Worm (Caenorhabditis elegans) whole organism, midembryonic: ENCODE data around the gene K09H11.4.

Experiments used
- T22C8.4 ChIP-seq: fragments of 200-800 bp; sonication (Bioruptor generic); IDR thresholded peaks from 2 replicates; pipeline ENCODE4 v1.3.6; 2022; ENCODE audit warnings: missing genetic modification characterization, missing compliant biosample characterization
- cog-1 ChIP-seq: sonication (generic microtip); optimal IDR thresholded peaks from 2 replicates; lab custom pipeline; 2016; ENCODE audit warnings: missing genetic modification characterization, missing compliant biosample characterization
- flt-1 ChIP-seq: fragments of 200-800 bp; sonication (Bioruptor generic); IDR thresholded peaks from 2 replicates; pipeline ENCODE4 v1.3.6; 2022; ENCODE audit warnings: missing genetic modification characterization, missing compliant biosample characterization
- klf-2 ChIP-seq: fragments of 200-800 bp; sonication (Bioruptor generic); conservative IDR thresholded peaks from 2 replicates; pipeline ENCODE4 v1.3.6; 2022; ENCODE audit warnings: missing genetic modification reagents, missing genetic modification characterization, missing compliant biosample characterization
- med-1 ChIP-seq: sonication (generic microtip); optimal IDR thresholded peaks from 2 replicates; lab custom pipeline; 2017; ENCODE audit warnings: missing genetic modification characterization, mild to moderate bottlenecking, missing compliant biosample characterization, antibody characterized with exemption, missing genetic modification reagents; ENCODE audit not compliant: insufficient read depth
- ref-1 ChIP-seq: fragments of 200-800 bp; sonication (Bioruptor generic); conservative IDR thresholded peaks from 2 replicates; pipeline ENCODE4 v1.3.6; 2022; ENCODE audit warnings: missing genetic modification reagents, missing genetic modification characterization, missing compliant biosample characterization
- tab-1 ChIP-seq: fragments of 200-800 bp; sonication (Bioruptor generic); IDR thresholded peaks from 2 replicates; pipeline ENCODE4 v1.3.6; 2022; ENCODE audit warnings: missing genetic modification characterization, missing compliant biosample characterization
- ztf-23 ChIP-seq: fragments of 200-800 bp; sonication (Bioruptor generic); IDR thresholded peaks from 2 replicates; pipeline ENCODE4 v1.3.6; 2022; ENCODE audit warnings: missing genetic modification reagents, missing genetic modification characterization, missing compliant biosample characterization
- ztf-29 ChIP-seq: fragments of 200-800 bp; sonication (Bioruptor generic); IDR thresholded peaks from 2 replicates; pipeline ENCODE4 v1.3.6; 2022; ENCODE audit warnings: missing genetic modification reagents, missing genetic modification characterization, missing compliant biosample characterization

The K09H11.4 gene

ce11 chrV:5724395-5724794, 2.0 kb downstream of the K09H11.4 start:
- no peak for TF ChIP-seq cog-1 (tag; lab: Kevin White, UChicago)
- TF ChIP-seq ztf-29 (GFP tag; lab: Robert Waterston, UW), result no peak
- TF ChIP-seq flt-1 (GFP tag; lab: Robert Waterston, UW), result no peak
- no peak for TF ChIP-seq klf-2 (GFP tag; lab: Robert Waterston, UW)
- no peak for TF ChIP-seq T22C8.4 (GFP tag; lab: Robert Waterston, UW)
- TF ChIP-seq med-1 (GFP tag; lab: Kevin White, UChicago), result no peak
- TF ChIP-seq tab-1 (GFP tag; lab: Robert Waterston, UW), result no peak
- TF ChIP-seq ref-1 (GFP tag; lab: Robert Waterston, UW), result no peak
- no peak for TF ChIP-seq ztf-23

- TF ChIP-seq T22C8.4 (GFP tag; lab: Robert Waterston, UW) (no peak), med-1 (GFP tag; lab: Kevin White, UChicago) (no peak), flt-1 (GFP tag; lab: Robert Waterston, UW) (no peak), tab-1 (GFP tag; lab: Robert Waterston, UW) (no peak), cog-1 (tag; lab: Kevin White, UChicago) (no peak), klf-2 (GFP tag; lab: Robert Waterston, UW) (no peak)
These were observed 4.3 kb downstream of the K09H11.4 start for ce11 chrV:5722093-5722492.

- TF ChIP-seq cog-1 (tag; lab: Kevin White, UChicago), result no peak
- TF ChIP-seq klf-2 (GFP tag; lab: Robert Waterston, UW), result no peak
- no peak for TF ChIP-seq tab-1 (GFP tag; lab: Robert Waterston, UW)
- no peak for TF ChIP-seq T22C8.4 (GFP tag; lab: Robert Waterston, UW)
- no peak for TF ChIP-seq flt-1 (GFP tag; lab: Robert Waterston, UW)
- no peak for TF ChIP-seq med-1 (GFP tag; lab: Kevin White, UChicago)
- no peak for TF ChIP-seq ztf-23
- no peak for TF ChIP-seq ref-1 (GFP tag; lab: Robert Waterston, UW)
- no peak for TF ChIP-seq ztf-29 (GFP tag; lab: Robert Waterston, UW)
These were observed 9.0 kb downstream of the K09H11.4 start, which contains the start of gene rga-3 for ce11 chrV:5717237-5717935. Gene rga-3, plus strand, starts transcription at chrV:5717885.

ce11 chrV:5716508-5716907, 9.9 kb downstream of the K09H11.4 start, which contains the start of gene K09H11.9:
Gene K09H11.9, minus strand, starts transcription at chrV:5716608.
- TF ChIP-seq T22C8.4 (GFP tag; lab: Robert Waterston, UW), result no peak
- TF ChIP-seq med-1 (GFP tag; lab: Kevin White, UChicago), result no peak
- no peak for TF ChIP-seq ztf-23
- TF ChIP-seq ztf-29 (GFP tag; lab: Robert Waterston, UW), result no peak
- TF ChIP-seq tab-1 (GFP tag; lab: Robert Waterston, UW), result no peak
- no peak for TF ChIP-seq cog-1 (tag; lab: Kevin White, UChicago)
- no peak for TF ChIP-seq flt-1 (GFP tag; lab: Robert Waterston, UW)
- no peak for TF ChIP-seq ref-1 (GFP tag; lab: Robert Waterston, UW)
- no peak for TF ChIP-seq klf-2 (GFP tag; lab: Robert Waterston, UW)

ce11 chrV:5713510-5713909, 12.9 kb downstream of the K09H11.4 start:
- TF ChIP-seq tab-1 (GFP tag; lab: Robert Waterston, UW) (no peak), ztf-23 (no peak), ztf-29 (GFP tag; lab: Robert Waterston, UW) (no peak), klf-2 (GFP tag; lab: Robert Waterston, UW) (no peak), ref-1 (GFP tag; lab: Robert Waterston, UW) (no peak), T22C8.4 (GFP tag; lab: Robert Waterston, UW) (no peak), cog-1 (tag; lab: Kevin White, UChicago) (no peak), med-1 (GFP tag; lab: Kevin White, UChicago) (no peak), flt-1 (GFP tag; lab: Robert Waterston, UW) (no peak)

ce11 chrV:5712652-5713051, 13.7 kb downstream of the K09H11.4 start, which contains the start of gene gcst-1:
Gene gcst-1, plus strand, starts transcription at chrV:5712928.
- TF ChIP-seq ztf-29 (GFP tag; lab: Robert Waterston, UW) (no peak), med-1 (GFP tag; lab: Kevin White, UChicago) (no peak), tab-1 (GFP tag; lab: Robert Waterston, UW) (no peak), ref-1 (GFP tag; lab: Robert Waterston, UW) (no peak), klf-2 (GFP tag; lab: Robert Waterston, UW) (no peak), T22C8.4 (GFP tag; lab: Robert Waterston, UW) (no peak), flt-1 (GFP tag; lab: Robert Waterston, UW) (no peak), cog-1 (tag; lab: Kevin White, UChicago) (no peak), ztf-23 (no peak)

ce11 chrV:5712189-5712588, 14.2 kb downstream of the K09H11.4 start:
- TF ChIP-seq flt-1 (GFP tag; lab: Robert Waterston, UW), result no peak

- TF ChIP-seq ref-1 (GFP tag; lab: Robert Waterston, UW), result no peak
- no peak for TF ChIP-seq tab-1 (GFP tag; lab: Robert Waterston, UW)
- no peak for TF ChIP-seq flt-1 (GFP tag; lab: Robert Waterston, UW)
- no peak for TF ChIP-seq cog-1 (tag; lab: Kevin White, UChicago)
- TF ChIP-seq klf-2 (GFP tag; lab: Robert Waterston, UW), result no peak
- no peak for TF ChIP-seq T22C8.4 (GFP tag; lab: Robert Waterston, UW)
These were observed 18.0 kb downstream of the K09H11.4 start for ce11 chrV:5708331-5708730.

ce11 chrV:5705510-5705909, 20.9 kb downstream of the K09H11.4 start, which contains the start of gene peli-1:
Gene peli-1, plus strand, starts transcription at chrV:5705810.
- TF ChIP-seq ztf-23, result no peak
- no peak for TF ChIP-seq klf-2 (GFP tag; lab: Robert Waterston, UW)
- TF ChIP-seq tab-1 (GFP tag; lab: Robert Waterston, UW), result no peak
- TF ChIP-seq flt-1 (GFP tag; lab: Robert Waterston, UW), result no peak
- no peak for TF ChIP-seq ztf-29 (GFP tag; lab: Robert Waterston, UW)
- TF ChIP-seq ref-1 (GFP tag; lab: Robert Waterston, UW), result no peak
- TF ChIP-seq cog-1 (tag; lab: Kevin White, UChicago), result no peak
- no peak for TF ChIP-seq T22C8.4 (GFP tag; lab: Robert Waterston, UW)
- TF ChIP-seq med-1 (GFP tag; lab: Kevin White, UChicago), result no peak
